Fruit fly (Drosophila melanogaster) whole organism, wandering third instar larva: ENCODE measurements around the gene CG6678.

ENCODE experiments used
- Abd-B ChIP-seq: fragments of >200 bp; optimal IDR thresholded peaks from 2 replicates; lab custom pipeline; 2017; ENCODE audit warnings: missing biosample characterization, missing genetic modification characterization
- CG32264 ChIP-seq: fragments of 200-800 bp; sonication (Bioruptor generic); optimal IDR thresholded peaks from 2 replicates; lab custom pipeline; 2016; ENCODE audit warnings: missing biosample characterization, missing genetic modification characterization
- CG9705 ChIP-seq: fragments of 200-800 bp; sonication (Bioruptor generic); optimal IDR thresholded peaks from 2 replicates; lab custom pipeline; 2018; ENCODE audit warnings: missing biosample characterization, mild to moderate bottlenecking, missing genetic modification characterization
- CrebA ChIP-seq: fragments of 200-800 bp; sonication (Bioruptor generic); optimal IDR thresholded peaks from 2 replicates; lab custom pipeline; 2016; ENCODE audit warnings: missing biosample characterization, mild to moderate bottlenecking, missing genetic modification characterization, borderline replicate concordance
- Dfd ChIP-seq: fragments of >200 bp; optimal IDR thresholded peaks from 2 replicates; lab custom pipeline; 2017; ENCODE audit warnings: missing biosample characterization, missing genetic modification characterization
- Dif ChIP-seq: fragments of 200-275, 200-300 bp; sonication (Bioruptor generic); optimal IDR thresholded peaks from 2 replicates; lab custom pipeline; 2018; ENCODE audit warnings: missing biosample characterization, missing genetic modification characterization; ENCODE audit not compliant: partially characterized antibody
- GATAd ChIP-seq: sonication (Bioruptor generic); optimal IDR thresholded peaks from 2 replicates; lab custom pipeline; 2016; ENCODE audit warnings: missing biosample characterization, missing genetic modification characterization
- HLH106 ChIP-seq: fragments of 200-800 bp; optimal IDR thresholded peaks from 3 replicates; lab custom pipeline; 2019; ENCODE audit warnings: missing biosample characterization, mild to moderate bottlenecking, missing genetic modification characterization, moderate library complexity
- Hnf4 ChIP-seq: fragments of 200-800 bp; sonication (Bioruptor generic); optimal IDR thresholded peaks from 2 replicates; lab custom pipeline; 2016; ENCODE audit warnings: missing biosample characterization, mild to moderate bottlenecking, missing genetic modification characterization
- Hr78 ChIP-seq: fragments of >200 bp; optimal IDR thresholded peaks from 2 replicates; lab custom pipeline; 2017; ENCODE audit warnings: missing biosample characterization, missing genetic modification characterization
- Hr83 ChIP-seq: fragments of 200-300 bp; sonication (Bioruptor generic); optimal IDR thresholded peaks from 2 replicates; lab custom pipeline; 2016; ENCODE audit warnings: missing biosample characterization, mild to moderate bottlenecking, missing genetic modification characterization, moderate library complexity; ENCODE audit not compliant: poor library complexity, severe bottlenecking
- Jra ChIP-seq: sonication (Bioruptor generic); optimal IDR thresholded peaks from 2 replicates; lab custom pipeline; 2016; ENCODE audit warnings: missing biosample characterization, missing genetic modification characterization
- Mio ChIP-seq: sonication (Bioruptor generic); optimal IDR thresholded peaks from 2 replicates; lab custom pipeline; 2016; ENCODE audit warnings: missing biosample characterization, missing genetic modification characterization
- Myc ChIP-seq: fragments of >200 bp; optimal IDR thresholded peaks from 2 replicates; lab custom pipeline; 2017
- N ChIP-seq: fragments of >200 bp; optimal IDR thresholded peaks from 2 replicates; lab custom pipeline; 2018; ENCODE audit warnings: missing biosample characterization, missing external identifiers, missing genetic modification characterization
- OdsH ChIP-seq: fragments of 200-800 bp; sonication (Bioruptor generic); optimal IDR thresholded peaks from 2 replicates; lab custom pipeline; 2016; ENCODE audit warnings: missing biosample characterization, mild to moderate bottlenecking, missing genetic modification characterization
- Rel ChIP-seq, 2 experiments: fragments of 200-800 bp; sonication (Bioruptor generic) in 1 of 2; optimal IDR thresholded peaks; 2 replicates in 1 of 2; 3 replicates in 1 of 2; lab custom pipeline; 2016 to 2019; ENCODE audit warnings: mild to moderate bottlenecking in 2 of 2, missing biosample characterization in 2 of 2, missing genetic modification characterization in 2 of 2, moderate library complexity in 1 of 2
- Sp1 ChIP-seq: fragments of 200-800 bp; sonication (Bioruptor generic); optimal IDR thresholded peaks from 3 replicates; lab custom pipeline; 2019; ENCODE audit warnings: missing biosample characterization, mild to moderate bottlenecking, missing genetic modification characterization, moderate library complexity
- Vsx2 ChIP-seq: fragments of 200-300, 225-300 bp; sonication (Bioruptor generic); optimal IDR thresholded peaks from 2 replicates; lab custom pipeline; 2018; ENCODE audit warnings: missing biosample characterization, missing genetic modification characterization; ENCODE audit not compliant: partially characterized antibody
- br ChIP-seq: fragments of 200-800 bp; sonication (Bioruptor generic); optimal IDR thresholded peaks from 2 replicates; lab custom pipeline; 2016; ENCODE audit warnings: missing biosample characterization, missing genetic modification characterization
- brk ChIP-seq: fragments of 200-800 bp; sonication (Bioruptor generic); optimal IDR thresholded peaks from 2 replicates; lab custom pipeline; 2016; ENCODE audit warnings: missing biosample characterization, mild to moderate bottlenecking, missing genetic modification characterization
- dl ChIP-seq, 2 experiments: fragments of 175-275, 200-275 bp in 1 of 2; fragments of 200-275 bp in 1 of 2; sonication (Bioruptor generic); optimal IDR thresholded peaks; lab custom pipeline; 2018; ENCODE audit warnings: mild to moderate bottlenecking in 2 of 2, missing biosample characterization in 2 of 2, missing genetic modification characterization in 2 of 2, moderate library complexity in 2 of 2; ENCODE audit not compliant: partially characterized antibody in 2 of 2, insufficient read depth in 1 of 2
- dmrt93B ChIP-seq: fragments of 200-800 bp; sonication (Bioruptor generic); optimal IDR thresholded peaks from 2 replicates; lab custom pipeline; 2018; ENCODE audit warnings: missing biosample characterization, mild to moderate bottlenecking, missing genetic modification characterization
- dsf ChIP-seq: sonication (Bioruptor generic); optimal IDR thresholded peaks from 2 replicates; lab custom pipeline; 2016; ENCODE audit warnings: missing biosample characterization, missing genetic modification characterization, borderline replicate concordance
- ey ChIP-seq: fragments of 200-800 bp; sonication (Bioruptor generic); optimal IDR thresholded peaks from 2 replicates; lab custom pipeline; 2016; ENCODE audit warnings: missing biosample characterization, missing genetic modification characterization
- foxo ChIP-seq, 2 experiments: fragments of 200-800 bp; sonication (Bioruptor generic); optimal IDR thresholded peaks; 2 replicates in 1 of 2; 3 replicates in 1 of 2; lab custom pipeline; 2016 to 2017; ENCODE audit warnings: missing biosample characterization in 2 of 2, missing genetic modification characterization in 2 of 2
- fru ChIP-seq: fragments of 200-800 bp; sonication (Bioruptor generic); optimal IDR thresholded peaks from 3 replicates; lab custom pipeline; 2016; ENCODE audit warnings: missing biosample characterization, mild to moderate bottlenecking, missing genetic modification characterization
- h ChIP-seq: fragments of 200-800 bp; sonication (Bioruptor generic); optimal IDR thresholded peaks from 3 replicates; lab custom pipeline; 2016; ENCODE audit warnings: missing biosample characterization, mild to moderate bottlenecking, missing genetic modification characterization
- jim ChIP-seq: fragments of 175-275, 200-325 bp; sonication (Bioruptor generic); optimal IDR thresholded peaks from 2 replicates; lab custom pipeline; 2016; ENCODE audit warnings: missing biosample characterization, mild to moderate bottlenecking, missing genetic modification characterization
- lola ChIP-seq: fragments of >200 bp; optimal IDR thresholded peaks from 2 replicates; lab custom pipeline; 2017; ENCODE audit warnings: missing biosample characterization, missing genetic modification characterization
- pan ChIP-seq: fragments of >200 bp; optimal IDR thresholded peaks from 2 replicates; lab custom pipeline; 2017
- psq ChIP-seq: fragments of 200-800 bp; sonication (Bioruptor generic); optimal IDR thresholded peaks from 3 replicates; lab custom pipeline; 2017; ENCODE audit warnings: missing biosample characterization, mild to moderate bottlenecking, missing genetic modification characterization, moderate library complexity
- rgr ChIP-seq: fragments of 200-800 bp; sonication (Bioruptor generic); optimal IDR thresholded peaks from 3 replicates; lab custom pipeline; 2016; ENCODE audit warnings: missing biosample characterization, mild to moderate bottlenecking, missing genetic modification characterization
- sage ChIP-seq: fragments of 200-800 bp; sonication (Bioruptor generic); optimal IDR thresholded peaks from 2 replicates; lab custom pipeline; 2016; ENCODE audit warnings: missing biosample characterization, mild to moderate bottlenecking, missing genetic modification characterization
- sv ChIP-seq: fragments of 200-800 bp; sonication (Bioruptor generic); optimal IDR thresholded peaks from 3 replicates; lab custom pipeline; 2016; ENCODE audit warnings: missing biosample characterization, missing genetic modification characterization
- tai ChIP-seq: sonication (Bioruptor generic); optimal IDR thresholded peaks from 2 replicates; lab custom pipeline; 2016; ENCODE audit warnings: missing biosample characterization, missing genetic modification characterization
- usp ChIP-seq: fragments of >200 bp; optimal IDR thresholded peaks from 2 replicates; lab custom pipeline; 2017; ENCODE audit warnings: missing biosample characterization, missing genetic modification characterization
- woc ChIP-seq: sonication (Bioruptor generic); optimal IDR thresholded peaks from 2 replicates; lab custom pipeline; 2016; ENCODE audit warnings: missing biosample characterization, mild to moderate bottlenecking, missing genetic modification characterization

The CG6678 gene

dm6 chr3R:21848271-21848670 lies 38.6 kb upstream of the CG6678 start:
- no peak for TF ChIP-seq Mio (GFP tag; lab: Kevin White, UChicago)
- TF ChIP-seq Rel (GFP tag; optimal IDR thresholded peaks at IDR 0.05; lab: Kevin White, UChicago): no peak
- no peak for TF ChIP-seq Rel (tag; optimal IDR thresholded peaks at IDR 0.05; lab: Kevin White, UChicago)
- no peak for TF ChIP-seq dsf (GFP tag; lab: Kevin White, UChicago)
- TF ChIP-seq Hr78 (GFP tag; lab: Kevin White, UChicago): no peak
- TF ChIP-seq h (GFP tag; lab: Kevin White, UChicago): no peak
- TF ChIP-seq Vsx2 (GFP tag; lab: Kevin White, UChicago): no peak
- no peak for TF ChIP-seq OdsH (GFP tag; lab: Kevin White, UChicago)
- TF ChIP-seq ey (GFP tag; lab: Kevin White, UChicago): no peak
- no peak for TF ChIP-seq GATAd (GFP tag; lab: Kevin White, UChicago)
- TF ChIP-seq Dfd (GFP tag; lab: Kevin White, UChicago): no peak
- no peak for TF ChIP-seq Jra (GFP tag; lab: Kevin White, UChicago)
- TF ChIP-seq usp: no peak
- no peak for TF ChIP-seq Myc (lab: Kevin White, UChicago)
- TF ChIP-seq Hr83: no peak
- no peak for TF ChIP-seq jim (GFP tag; lab: Kevin White, UChicago)
- TF ChIP-seq woc: no peak

- TF ChIP-seq Vsx2 (GFP tag; lab: Kevin White, UChicago) (no peak), h (GFP tag; lab: Kevin White, UChicago) (peak; percentile 96), ey (GFP tag; lab: Kevin White, UChicago) (peak; percentile 95), usp (no peak), Abd-B (GFP tag; lab: Kevin White, UChicago) (no peak), Dfd (GFP tag; lab: Kevin White, UChicago) (peak; percentile 87), br (GFP tag; lab: Kevin White, UChicago) (peak; percentile 95), psq (GFP tag; lab: Kevin White, UChicago) (peak; percentile 93), Hnf4 (peak; percentile 89), Jra (GFP tag; lab: Kevin White, UChicago) (peak; percentile 90), Dif (no peak), jim (GFP tag; lab: Kevin White, UChicago) (no peak), HLH106 (tag; lab: Kevin White, UChicago) (peak; percentile 95), sage (peak; percentile 87), tai (peak; percentile 82), rgr (GFP tag; lab: Kevin White, UChicago) (peak; percentile 94), OdsH (GFP tag; lab: Kevin White, UChicago) (peak; percentile 97), Hr83 (no peak), Sp1 (GFP tag; lab: Kevin White, UChicago) (peak; percentile 96), CrebA (GFP tag; lab: Kevin White, UChicago) (no peak), dl (GFP tag; optimal IDR thresholded peaks at IDR 0.05; lab: Kevin White, UChicago; ENCODE audit: insufficient read depth in 1 of 2, partially characterized antibody in 2 of 2) (no peak), Hr78 (GFP tag; lab: Kevin White, UChicago) (no peak), CG32264 (GFP tag; lab: Kevin White, UChicago) (peak; percentile 93), dsf (GFP tag; lab: Kevin White, UChicago) (peak; percentile 71), GATAd (GFP tag; lab: Kevin White, UChicago) (no peak), lola (GFP tag; lab: Kevin White, UChicago) (no peak), Rel (GFP tag; optimal IDR thresholded peaks at IDR 0.05; lab: Kevin White, UChicago) (peak; percentile 73), Rel (tag; optimal IDR thresholded peaks at IDR 0.05; lab: Kevin White, UChicago) (peak; percentile 74), fru (peak; percentile 98), pan (lab: Kevin White, UChicago) (no peak), N (no peak), woc (peak; percentile 97), Mio (GFP tag; lab: Kevin White, UChicago) (no peak), sv (GFP tag; lab: Kevin White, UChicago) (peak; percentile 31), CG9705 (GFP tag; lab: Kevin White, UChicago) (peak; percentile 91), foxo (GFP tag; optimal IDR thresholded peaks at IDR 0.05; lab: Kevin White, UChicago) (peak; percentile 87 to 97), dmrt93B (GFP tag; lab: Kevin White, UChicago) (peak; percentile 95), Myc (lab: Kevin White, UChicago) (no peak), brk (GFP tag; lab: Kevin White, UChicago) (peak; percentile 82)
These were observed 37.8 kb upstream of the CG6678 start for dm6 chr3R:21848987-21849442.
